ENCODE assay signal across 2 fruit fly cellular contexts in the genomic region with DNA sequence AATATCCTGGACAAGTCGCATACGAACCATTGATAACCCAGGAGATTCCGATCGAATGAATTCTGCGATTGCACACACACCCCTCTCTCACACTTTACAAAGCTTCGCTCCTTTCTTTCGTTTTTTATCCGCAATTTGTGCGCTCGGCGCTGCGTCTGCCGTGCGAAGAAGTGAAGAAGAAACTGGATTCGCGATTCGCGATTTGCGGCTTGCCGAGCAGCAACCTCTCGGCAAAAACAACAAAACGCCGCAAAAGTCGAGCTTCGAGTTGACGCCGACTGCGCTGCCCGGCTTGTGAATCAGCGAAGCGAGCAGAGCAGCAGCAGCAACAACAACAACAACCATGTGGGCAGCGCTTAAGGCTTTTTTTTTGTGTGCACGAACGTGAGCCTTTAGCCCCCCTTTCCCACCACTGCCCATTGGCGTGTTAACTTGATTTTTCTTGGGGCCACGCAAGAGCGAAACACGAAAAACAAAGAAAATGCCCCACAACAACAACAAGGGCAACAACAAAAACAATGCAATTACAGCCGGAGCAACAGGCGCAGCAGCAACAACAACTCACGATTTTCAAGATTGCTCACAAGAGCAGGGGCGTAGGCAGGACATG.
A peak's percentile ranks its signal among the peaks of the same experiment; 100 is the strongest.
TF ChIP-seq lines count a peak whose summit lies in the region.

No protein-coding gene starts in this region.

- TF ChIP-seq CTCF in whole organism, embryonic (GFP tag; optimal IDR thresholded peaks at IDR 0.05; lab: Kevin White, UChicago): no peak

TF ChIP-seq in whole organism, embryonic, 481 proteins besides CTCF, POLR2A, EP300 and RAD21:
- TF ChIP-seq sens (GFP tag; lab: Kevin White, UChicago) (no peak), eve (GFP tag; optimal IDR thresholded peaks at IDR 0.05; lab: Kevin White, UChicago) (peak in 1 of 2 experiments; percentile 51), hkb (optimal IDR thresholded peaks at IDR 0.05; lab: Kevin White, UChicago) (peak; percentile 15), hkb (GFP tag; IDR thresholded peaks at IDR 0.05; lab: Robert Waterston, UW) (no peak), Ada2b (GFP tag; IDR thresholded peaks at IDR 0.05; lab: Robert Waterston, UW) (no peak), CG4360 (GFP tag; IDR thresholded peaks at IDR 0.05; lab: Robert Waterston, UW) (peak; percentile 95), amos (GFP tag; IDR thresholded peaks at IDR 0.05; lab: Robert Waterston, UW; ENCODE audit: partially characterized antibody) (0 out of 2 replicates have a peak, but pooled peaks have one; percentile 4), Adf1 (GFP tag; IDR thresholded peaks at IDR 0.05; lab: Robert Waterston, UW) (peak; percentile 49), tll (GFP tag; optimal IDR thresholded peaks at IDR 0.05; lab: Kevin White, UChicago) (peak in 1 of 2 experiments; percentile 41), knrl (GFP tag; IDR thresholded peaks at IDR 0.05; lab: Robert Waterston, UW; ENCODE audit: partially characterized antibody) (0 out of 3 replicates have a peak, but pooled peaks have one; percentile 31), insv (GFP tag; optimal IDR thresholded peaks at IDR 0.05; lab: Kevin White, UChicago) (peak in 1 of 2 experiments; percentile 31), CG14667 (GFP tag; IDR thresholded peaks at IDR 0.05; lab: Robert Waterston, UW) (no peak)

TF ChIP-seq in whole organism, pupa, 21 proteins besides CTCF, POLR2A, EP300 and RAD21:
- TF ChIP-seq Ets98B (GFP tag; IDR thresholded peaks at IDR 0.05; lab: Robert Waterston, UW) (peak; percentile 3; the same call in 1 of the 2 replicates), CG34367 (tag; optimal IDR thresholded peaks at IDR 0.05; lab: Kevin White, UChicago) (no peak), CG4496 (GFP tag; IDR thresholded peaks at IDR 0.05; lab: Robert Waterston, UW) (peak; percentile 100)
TF ChIP-seq in whole organism, pupa: peak in this region for 2.
